Fruit fly (Drosophila melanogaster) whole organism, embryonic: ENCODE data around the gene Sgs5.
A peak's percentile ranks its signal among the peaks of the same experiment; 100 is the strongest.

ENCODE experiments used
- ATbp ChIP-seq: fragments of 200-800 bp; sonication (Bioruptor generic); optimal IDR thresholded peaks from 2 replicates; lab custom pipeline; 2017; ENCODE audit warnings: missing biosample characterization, mild to moderate bottlenecking, missing genetic modification characterization, missing genetic modification reagents
- BEAF-32 ChIP-seq: fragments of 200-800 bp; sonication (Bioruptor generic); optimal IDR thresholded peaks from 3 replicates; lab custom pipeline; 2017; ENCODE audit warnings: missing biosample characterization, missing genetic modification characterization, mild to moderate bottlenecking, moderate library complexity, missing genetic modification reagents
- CG11093 ChIP-seq: fragments of 200-800 bp; sonication (Bioruptor generic); IDR thresholded peaks from 3 replicates; pipeline ENCODE4 v1.3.6; 2022; ENCODE audit warnings: missing biosample characterization, missing genetic modification characterization
- CG11504 ChIP-seq: fragments of 200-800 bp; sonication (Bioruptor generic); optimal IDR thresholded peaks from 3 replicates; lab custom pipeline; 2019; ENCODE audit warnings: missing biosample characterization, mild to moderate bottlenecking, missing genetic modification characterization, moderate library complexity
- CG12391 ChIP-seq: fragments of 200-800 bp; sonication (Bioruptor generic); optimal IDR thresholded peaks from 3 replicates; lab custom pipeline; 2018; ENCODE audit warnings: missing biosample characterization, mild to moderate bottlenecking, missing genetic modification characterization, moderate library complexity
- CG15269 ChIP-seq: fragments of 200-800 bp; sonication (Bioruptor generic); optimal IDR thresholded peaks from 2 replicates; lab custom pipeline; 2018; ENCODE audit warnings: missing biosample characterization, mild to moderate bottlenecking, missing genetic modification characterization, moderate library complexity
- CG15696 ChIP-seq: fragments of 200-800 bp; sonication (Bioruptor generic); optimal IDR thresholded peaks from 2 replicates; lab custom pipeline; 2019; ENCODE audit warnings: missing biosample characterization, mild to moderate bottlenecking, missing genetic modification characterization, moderate library complexity
- CG16863 ChIP-seq: fragments of 200-800 bp; sonication (Bioruptor generic); optimal IDR thresholded peaks from 3 replicates; lab custom pipeline; 2016; ENCODE audit warnings: missing biosample characterization, missing genetic modification characterization
- CG2120 ChIP-seq: fragments of 200-800 bp; sonication (Bioruptor generic); optimal IDR thresholded peaks from 3 replicates; lab custom pipeline; 2016; ENCODE audit warnings: missing biosample characterization, missing genetic modification characterization
- CG2129 ChIP-seq: fragments of 200-800 bp; sonication (Bioruptor generic); IDR thresholded peaks from 2 replicates; pipeline ENCODE4 v1.3.6; 2022; ENCODE audit warnings: missing biosample characterization, missing genetic modification characterization; ENCODE audit not compliant: partially characterized antibody
- CG2199 ChIP-seq: fragments of 200-800 bp; sonication (Bioruptor generic); IDR thresholded peaks from 3 replicates; pipeline ENCODE4 v1.3.6; 2022; ENCODE audit warnings: missing biosample characterization, missing genetic modification characterization
- CG2875 ChIP-seq: fragments of 200-800 bp; sonication (Bioruptor generic); optimal IDR thresholded peaks from 2 replicates; lab custom pipeline; 2017; ENCODE audit warnings: missing biosample characterization, mild to moderate bottlenecking, missing genetic modification characterization, missing genetic modification reagents
- CG31224 ChIP-seq: fragments of 200-800 bp; sonication (Bioruptor generic); IDR thresholded peaks from 2 replicates; pipeline ENCODE4 v1.3.6; 2022; ENCODE audit warnings: missing biosample characterization, missing genetic modification characterization
- CG4282 ChIP-seq: fragments of 200-800 bp; sonication (Bioruptor generic); optimal IDR thresholded peaks from 2 replicates; lab custom pipeline; 2016; ENCODE audit warnings: missing biosample characterization, missing genetic modification characterization
- CG4820 ChIP-seq: fragments of 200-800 bp; sonication (Bioruptor generic); optimal IDR thresholded peaks from 3 replicates; lab custom pipeline; 2016; ENCODE audit warnings: missing biosample characterization, missing genetic modification characterization
- CG6175 ChIP-seq: fragments of 200-800 bp; sonication (Bioruptor generic); IDR thresholded peaks from 3 replicates; pipeline ENCODE4 v1.3.6; 2022; ENCODE audit warnings: missing biosample characterization, missing genetic modification characterization
- CG6683 ChIP-seq: fragments of 200-800 bp; sonication (Bioruptor generic); optimal IDR thresholded peaks from 2 replicates; lab custom pipeline; 2017; ENCODE audit warnings: missing biosample characterization, mild to moderate bottlenecking, missing genetic modification characterization, missing genetic modification reagents
- CG6854 ChIP-seq: fragments of 200-800 bp; sonication (Bioruptor generic); optimal IDR thresholded peaks from 3 replicates; lab custom pipeline; 2017; ENCODE audit warnings: missing biosample characterization, mild to moderate bottlenecking, missing genetic modification characterization
- CG8290 ChIP-seq, 3 experiments: fragments of 200-800 bp; sonication (Bioruptor generic); optimal IDR thresholded peaks; 2 replicates each; lab custom pipeline; 2016 to 2019; ENCODE audit warnings: missing biosample characterization in 3 of 3, missing genetic modification characterization in 3 of 3, mild to moderate bottlenecking in 2 of 3, moderate library complexity in 1 of 3
- CG8924 ChIP-seq: fragments of 200-800 bp; optimal IDR thresholded peaks from 3 replicates; lab custom pipeline; 2019; ENCODE audit warnings: missing biosample characterization, mild to moderate bottlenecking, missing genetic modification characterization, moderate library complexity
- CG9727 ChIP-seq: fragments of 200-800 bp; sonication (Bioruptor generic); optimal IDR thresholded peaks from 3 replicates; lab custom pipeline; 2017; ENCODE audit warnings: missing biosample characterization, mild to moderate bottlenecking, missing genetic modification characterization
- CoRest ChIP-seq: fragments of 200-800 bp; sonication (Bioruptor generic); optimal IDR thresholded peaks from 3 replicates; lab custom pipeline; 2018; ENCODE audit warnings: missing biosample characterization, mild to moderate bottlenecking, missing genetic modification characterization, moderate library complexity
- Doc2 ChIP-seq: fragments of 200-800 bp; sonication (Bioruptor generic); IDR thresholded peaks from 2 replicates; pipeline ENCODE4 v1.3.6; 2022; ENCODE audit warnings: missing biosample characterization, missing genetic modification characterization
- Fer1 ChIP-seq: fragments of 200-800 bp; sonication (Bioruptor generic); optimal IDR thresholded peaks from 2 replicates; lab custom pipeline; 2017; ENCODE audit warnings: missing biosample characterization, mild to moderate bottlenecking, missing genetic modification characterization
- Hand ChIP-seq: fragments of 200-800 bp; sonication (Bioruptor generic); optimal IDR thresholded peaks from 2 replicates; lab custom pipeline; 2017; ENCODE audit warnings: mild to moderate bottlenecking, missing biosample characterization, missing genetic modification reagents, missing genetic modification characterization
- Med ChIP-seq: fragments of 200-800 bp; sonication (Bioruptor generic); peaks from one replicate; lab custom pipeline; 2016; ENCODE audit warnings: missing biosample characterization, missing genetic modification characterization, mild to moderate bottlenecking, inconsistent platforms, moderate library complexity
- Oli ChIP-seq: fragments of 200-800 bp; sonication (Bioruptor generic); optimal IDR thresholded peaks from 2 replicates; lab custom pipeline; 2018; ENCODE audit warnings: missing biosample characterization, mild to moderate bottlenecking, missing genetic modification characterization, moderate library complexity
- Sry-β ChIP-seq: fragments of 200-800 bp; sonication (Bioruptor generic); optimal IDR thresholded peaks from 2 replicates; lab custom pipeline; 2018; ENCODE audit warnings: missing biosample characterization, mild to moderate bottlenecking, missing genetic modification characterization, moderate library complexity
- crol ChIP-seq: fragments of 200-800 bp; sonication (Bioruptor generic); IDR thresholded peaks from 2 replicates; pipeline ENCODE4 v1.3.6; 2022; ENCODE audit warnings: missing biosample characterization, missing genetic modification characterization
- dmrt99B ChIP-seq: fragments of 200-800 bp; sonication (Bioruptor generic); optimal IDR thresholded peaks from 2 replicates; lab custom pipeline; 2018; ENCODE audit warnings: missing biosample characterization, mild to moderate bottlenecking, missing genetic modification characterization, moderate library complexity
- gcm ChIP-seq: fragments of 200-800 bp; sonication (Bioruptor generic); optimal IDR thresholded peaks from 2 replicates; lab custom pipeline; 2019; ENCODE audit warnings: missing biosample characterization, mild to moderate bottlenecking, missing genetic modification characterization, moderate library complexity
- hkb ChIP-seq, 2 experiments: fragments of 200-800 bp in 1 of 2; fragments of >200 bp in 1 of 2; sonication (Bioruptor generic) in 1 of 2; IDR thresholded peaks in 1 of 2; optimal IDR thresholded peaks in 1 of 2; 2 replicates each; pipeline versions ENCODE4 v1.3.6 to Lab custom; 2017 to 2022; ENCODE audit warnings: missing biosample characterization in 1 of 2, missing genetic modification characterization in 1 of 2
- lab ChIP-seq: fragments of 200-800 bp; sonication (Bioruptor generic); optimal IDR thresholded peaks from 3 replicates; lab custom pipeline; 2017; ENCODE audit warnings: missing biosample characterization, missing genetic modification characterization, mild to moderate bottlenecking, moderate library complexity, missing genetic modification reagents
- lbe ChIP-seq: fragments of 200-800 bp; sonication (Bioruptor generic); optimal IDR thresholded peaks from 2 replicates; lab custom pipeline; 2016; ENCODE audit warnings: missing biosample characterization, mild to moderate bottlenecking, missing genetic modification characterization
- lov ChIP-seq, 2 experiments: fragments of 200-800 bp in 1 of 2; fragments of >200 bp in 1 of 2; sonication (Bioruptor generic) in 1 of 2; IDR thresholded peaks in 1 of 2; optimal IDR thresholded peaks in 1 of 2; 2 replicates in 1 of 2; 3 replicates in 1 of 2; pipeline versions ENCODE4 v1.3.6 to Lab custom; 2017 to 2022; ENCODE audit warnings: missing biosample characterization in 1 of 2, missing genetic modification characterization in 1 of 2
- luna ChIP-seq: fragments of 200-800 bp; sonication (Bioruptor generic); optimal IDR thresholded peaks from 2 replicates; lab custom pipeline; 2016; ENCODE audit warnings: missing biosample characterization, missing genetic modification characterization
- nerfin-1 ChIP-seq: fragments of 200-800 bp; sonication (Bioruptor generic); optimal IDR thresholded peaks from 3 replicates; lab custom pipeline; 2019; ENCODE audit warnings: missing biosample characterization, mild to moderate bottlenecking, missing genetic modification characterization, moderate library complexity
- nmo ChIP-seq: fragments of 200-800 bp; sonication (Bioruptor generic); optimal IDR thresholded peaks from 2 replicates; lab custom pipeline; 2018; ENCODE audit warnings: missing biosample characterization, mild to moderate bottlenecking, missing genetic modification characterization, moderate library complexity
- phol ChIP-seq: fragments of 200-800 bp; sonication (Bioruptor generic); optimal IDR thresholded peaks from 3 replicates; lab custom pipeline; 2018; ENCODE audit warnings: missing biosample characterization, mild to moderate bottlenecking, missing genetic modification characterization, moderate library complexity
- pros ChIP-seq: fragments of 200-800 bp; sonication (Bioruptor generic); optimal IDR thresholded peaks from 3 replicates; lab custom pipeline; 2019; ENCODE audit warnings: missing biosample characterization, mild to moderate bottlenecking, missing genetic modification characterization, moderate library complexity
- row ChIP-seq: fragments of 200-800 bp; sonication (Bioruptor generic); IDR thresholded peaks from 3 replicates; pipeline ENCODE4 v1.3.6; 2022; ENCODE audit warnings: missing biosample characterization, missing genetic modification characterization
- sd ChIP-seq: fragments of 200-800 bp; sonication (Bioruptor generic); optimal IDR thresholded peaks from 3 replicates; lab custom pipeline; 2018; ENCODE audit warnings: missing biosample characterization, mild to moderate bottlenecking, missing genetic modification characterization, moderate library complexity
- tap ChIP-seq: fragments of 200-800 bp; optimal IDR thresholded peaks from 3 replicates; lab custom pipeline; 2019; ENCODE audit warnings: missing biosample characterization, mild to moderate bottlenecking, missing genetic modification characterization, moderate library complexity
- unc-4 ChIP-seq: fragments of 200-800 bp; sonication (Bioruptor generic); IDR thresholded peaks from 2 replicates; pipeline ENCODE4 v1.3.6; 2022; ENCODE audit warnings: missing biosample characterization, missing genetic modification characterization; ENCODE audit not compliant: partially characterized antibody
- wor ChIP-seq: fragments of 200-800 bp; sonication (Bioruptor generic); IDR thresholded peaks from 2 replicates; pipeline ENCODE4 v1.3.6; 2022; ENCODE audit warnings: missing biosample characterization, missing genetic modification characterization
- zfh2 ChIP-seq: fragments of 200-800 bp; sonication (Bioruptor generic); optimal IDR thresholded peaks from 2 replicates; lab custom pipeline; 2016; ENCODE audit warnings: missing biosample characterization, missing genetic modification characterization

Gene Sgs5

dm6 chr3R:17604880-17605667, 9.9 kb downstream of the Sgs5 start (continued):
- TF ChIP-seq lab (GFP tag; lab: Kevin White, UChicago) (peak; percentile 40), CG11504 (tag; lab: Kevin White, UChicago) (peak; percentile 14), CG11093 (GFP tag; lab: Robert Waterston, UW) (0 out of 3 replicates have a peak, but pooled peaks have one; percentile 18), dmrt99B (tag; lab: Kevin White, UChicago) (no peak), CG16863 (GFP tag; lab: Kevin White, UChicago) (no peak), nerfin-1 (tag; lab: Kevin White, UChicago) (peak; percentile 84), Hand (GFP tag; lab: Kevin White, UChicago) (peak; percentile 10), Sry-β (peak; percentile 94), Doc2 (GFP tag; lab: Robert Waterston, UW) (no peak), BEAF-32 (no peak), Oli (peak; percentile 8), CG9727 (GFP tag; lab: Kevin White, UChicago) (peak; percentile 40), hkb (optimal IDR thresholded peaks at IDR 0.05; lab: Kevin White, UChicago) (no peak), hkb (GFP tag; IDR thresholded peaks at IDR 0.05; lab: Robert Waterston, UW) (0 out of 2 replicates have a peak, but pooled peaks have one; percentile 9), Fer1 (peak; percentile 62), row (peak; percentile 87), zfh2 (GFP tag; lab: Kevin White, UChicago) (no peak), gcm (GFP tag; lab: Kevin White, UChicago) (no peak), CG15696 (tag; lab: Kevin White, UChicago) (peak; percentile 35), CG15269 (tag; lab: Kevin White, UChicago) (peak; percentile 6), CG8290 (GFP tag; optimal IDR thresholded peaks at IDR 0.05; lab: Kevin White, UChicago) (no peak), CG8290 (tag; optimal IDR thresholded peaks at IDR 0.05; lab: Kevin White, UChicago) (no peak), CG2875 (GFP tag; lab: Kevin White, UChicago) (no peak), ATbp (no peak), tap (peak; percentile 7), CG8924 (tag; lab: Kevin White, UChicago) (peak; percentile 40), CG4282 (GFP tag; lab: Kevin White, UChicago) (no peak), CG6683 (GFP tag; lab: Kevin White, UChicago) (peak; percentile 18), nmo (GFP tag; lab: Kevin White, UChicago) (peak; percentile 33), unc-4 (GFP tag; lab: Robert Waterston, UW) (peak; percentile 38; the same call in 1 of the 2 replicates), CG6175 (GFP tag; lab: Robert Waterston, UW) (no peak), CG2120 (GFP tag; lab: Kevin White, UChicago) (peak; percentile 6), lbe (GFP tag; lab: Kevin White, UChicago) (no peak), CG6854 (GFP tag; lab: Kevin White, UChicago) (no peak), Med (peak; percentile 50), lov (optimal IDR thresholded peaks at IDR 0.05; lab: Kevin White, UChicago) (no peak), lov (GFP tag; IDR thresholded peaks at IDR 0.05; lab: Robert Waterston, UW) (0 out of 3 replicates have a peak, but pooled peaks have one; percentile 24), pros (GFP tag; lab: Kevin White, UChicago) (peak; percentile 84), CG4820 (no peak), wor (GFP tag; lab: Robert Waterston, UW) (peak; percentile 32; the same call in 1 of the 2 replicates), sd (tag; lab: Kevin White, UChicago) (peak; percentile 100), crol (GFP tag; lab: Robert Waterston, UW) (peak; percentile 48), CoRest (tag; lab: Kevin White, UChicago) (peak; percentile 38), CG2129 (GFP tag; lab: Robert Waterston, UW) (no peak), CG2199 (GFP tag; lab: Robert Waterston, UW) (no peak), CG12391 (tag; lab: Kevin White, UChicago) (peak; percentile 57), luna (GFP tag; lab: Kevin White, UChicago) (no peak), CG31224 (GFP tag; lab: Robert Waterston, UW) (peak; percentile 96), phol (tag; lab: Kevin White, UChicago) (peak; percentile 11)
